Fruit fly (Drosophila melanogaster): ENCODE measurements around the gene Ir75a.
A peak's percentile ranks its signal among the peaks of the same experiment; 100 is the strongest.

Ir75a gene

dm6 chr3L:17806357-17807025, 11.2 kb downstream of the Ir75a start, which contains the start of gene CG32187:
Gene CG32187 (minus strand): TSS chr3L:17806365.
- TF ChIP-seq CG7368 (GFP tag; optimal IDR thresholded peaks at IDR 0.05): no peak

dm6 chr3L:17804511-17804910, 13.2 kb downstream of the Ir75a start, which contains the start of gene ais:
Gene ais (minus strand): TSS chr3L:17804715.
- no peak for TF ChIP-seq vri (GFP tag; optimal IDR thresholded peaks at IDR 0.05)
- TF ChIP-seq Sox102F (GFP tag; optimal IDR thresholded peaks at IDR 0.05): no peak
- TF ChIP-seq CG32006 (GFP tag; optimal IDR thresholded peaks at IDR 0.05): no peak
- TF ChIP-seq Ets96B (tag; optimal IDR thresholded peaks at IDR 0.05): no peak
- TF ChIP-seq acj6 (GFP tag; optimal IDR thresholded peaks at IDR 0.05): peak; percentile 17
- peak; percentile 41 for TF ChIP-seq esn (GFP tag; optimal IDR thresholded peaks at IDR 0.05)
- TF ChIP-seq dsx (GFP tag; optimal IDR thresholded peaks at IDR 0.05; ENCODE audit: poor library complexity, severe bottlenecking): no peak
- no peak for TF ChIP-seq CG7368 (GFP tag; optimal IDR thresholded peaks at IDR 0.05)
- no peak for TF ChIP-seq eg (GFP tag; IDR thresholded peaks at IDR 0.05)
- peak; percentile 23 for TF ChIP-seq lz (GFP tag; optimal IDR thresholded peaks at IDR 0.05)
- no peak for TF ChIP-seq CG3919 (GFP tag; optimal IDR thresholded peaks at IDR 0.05)
- TF ChIP-seq Hr39 (GFP tag; optimal IDR thresholded peaks at IDR 0.05): peak; percentile 28
- TF ChIP-seq Eip93F (GFP tag; optimal IDR thresholded peaks at IDR 0.05): no peak
- no peak for TF ChIP-seq CG4318 (GFP tag; optimal IDR thresholded peaks at IDR 0.05)
- no peak for TF ChIP-seq fd59A (GFP tag; optimal IDR thresholded peaks at IDR 0.05)
- no peak for TF ChIP-seq Smox (GFP tag; optimal IDR thresholded peaks at IDR 0.05)
- TF ChIP-seq Met (GFP tag; optimal IDR thresholded peaks at IDR 0.05): no peak
- no peak for TF ChIP-seq Hr4 (GFP tag; optimal IDR thresholded peaks at IDR 0.05)
- TF ChIP-seq CG31627 (GFP tag; optimal IDR thresholded peaks at IDR 0.05): peak; percentile 10
- TF ChIP-seq CG15336 (GFP tag; IDR thresholded peaks at IDR 0.05): no peak
- TF ChIP-seq Lpt (GFP tag; optimal IDR thresholded peaks at IDR 0.05): no peak
- no peak for TF ChIP-seq CG9139 (GFP tag; optimal IDR thresholded peaks at IDR 0.05)
- TF ChIP-seq fd85E (GFP tag; optimal IDR thresholded peaks at IDR 0.05): no peak
- no peak for TF ChIP-seq CG6163 (GFP tag; IDR thresholded peaks at IDR 0.05)
- peak; percentile 9 for TF ChIP-seq CG34406 (GFP tag; optimal IDR thresholded peaks at IDR 0.05)
- no peak for TF ChIP-seq Blimp-1 (GFP tag; optimal IDR thresholded peaks at IDR 0.05)
- TF ChIP-seq CG10669 (GFP tag; optimal IDR thresholded peaks at IDR 0.05): no peak
- TF ChIP-seq Sox14 (GFP tag; optimal IDR thresholded peaks at IDR 0.05): no peak
- TF ChIP-seq CG6276 (GFP tag; optimal IDR thresholded peaks at IDR 0.05): no peak
- TF ChIP-seq CG3032 (tag; optimal IDR thresholded peaks at IDR 0.05): no peak
- no peak for TF ChIP-seq Sox15 (GFP tag; optimal IDR thresholded peaks at IDR 0.05)
- no peak for TF ChIP-seq net (GFP tag; optimal IDR thresholded peaks at IDR 0.05)
- TF ChIP-seq CG1621 (tag; optimal IDR thresholded peaks at IDR 0.05): no peak
- no peak for TF ChIP-seq svp (GFP tag)
- TF ChIP-seq CG6854 (GFP tag; optimal IDR thresholded peaks at IDR 0.05): no peak
- TF ChIP-seq CG8319 (GFP tag; optimal IDR thresholded peaks at IDR 0.05): no peak
- no peak for TF ChIP-seq CG6808 (GFP tag; optimal IDR thresholded peaks at IDR 0.05)
- no peak for TF ChIP-seq CG8632 (GFP tag; optimal IDR thresholded peaks at IDR 0.05)
- no peak for TF ChIP-seq spab (GFP tag; optimal IDR thresholded peaks at IDR 0.05)
- no peak for TF ChIP-seq CG16779 (tag; optimal IDR thresholded peaks at IDR 0.05)
- TF ChIP-seq CG8119 (GFP tag; IDR thresholded peaks at IDR 0.05): no peak
- peak; percentile 42 for TF ChIP-seq OdsH (GFP tag; optimal IDR thresholded peaks at IDR 0.05)
- TF ChIP-seq achi (GFP tag; optimal IDR thresholded peaks at IDR 0.05): no peak

Measured in whole organism, prepupa.